Worm (Caenorhabditis elegans): Measurements from ENCODE around the gene ztf-28.

The ztf-28 gene

ce11 chrV:2067985-2068499 is 22.4 kb upstream of the ztf-28 start, which contains the start of gene lbp-9 (continued):
- TF ChIP-seq ceh-28 (tag; optimal IDR thresholded peaks at IDR 0.05) (no peak), lin-39 (tag; optimal IDR thresholded peaks at IDR 0.05) (no peak), mxl-2 (GFP tag; conservative IDR thresholded peaks at IDR 0.05) (no peak), unc-130 (GFP tag; optimal IDR thresholded peaks at IDR 0.05) (no peak), Y48G9A.11 (GFP tag; IDR thresholded peaks at IDR 0.05) (no peak), ama-1 (optimal IDR thresholded peaks at IDR 0.05) (peak; percentile 23), zip-11 (GFP tag; IDR thresholded peaks at IDR 0.05) (no peak), mep-1 (tag; optimal IDR thresholded peaks at IDR 0.05) (peak; percentile 67), Y75B8A.6 (GFP tag; IDR thresholded peaks at IDR 0.05) (no peak)

- peak; percentile 16; the same call in 1 of the 2 replicates for TF ChIP-seq set-16 (GFP tag; IDR thresholded peaks at IDR 0.05)
- no peak for TF ChIP-seq ceh-20 (GFP tag; IDR thresholded peaks at IDR 0.05)
- no peak for TF ChIP-seq T20F7.1 (GFP tag; optimal IDR thresholded peaks at IDR 0.05)
- TF ChIP-seq ceh-44 (GFP tag; IDR thresholded peaks at IDR 0.05): no peak
- peak; percentile 17 for TF ChIP-seq F49E8.2 (tag; optimal IDR thresholded peaks at IDR 0.05; ENCODE audit: borderline replicate concordance)
- TF ChIP-seq ceh-62 (tag; optimal IDR thresholded peaks at IDR 0.05): no peak
- peak; percentile 14; the same call in 1 of the 2 replicates for TF ChIP-seq pha-4 (GFP tag; IDR thresholded peaks at IDR 0.05)
- no peak for TF ChIP-seq pha-4 (tag; optimal IDR thresholded peaks at IDR 0.05)
- no peak for TF ChIP-seq T26A8.4 (GFP tag; IDR thresholded peaks at IDR 0.05)
- TF ChIP-seq dmd-8 (GFP tag; IDR thresholded peaks at IDR 0.05): 0 out of 2 replicates have a peak, but pooled peaks have one; percentile 28
- TF ChIP-seq aha-1 (tag): peak; percentile 67
- TF ChIP-seq lin-38 (GFP tag; IDR thresholded peaks at IDR 0.05): peak; percentile 12; the same call in 1 of the 2 replicates
Observed at ce11 chrV:2068728-2069443, 21.6 kb upstream of the ztf-28 start.

- TF ChIP-seq ceh-44 (GFP tag; IDR thresholded peaks at IDR 0.05) (no peak), ceh-32 (tag; optimal IDR thresholded peaks at IDR 0.05; ENCODE audit: poor library complexity) (no peak), fkh-10 (GFP tag; optimal IDR thresholded peaks at IDR 0.05) (no peak), vab-7 (GFP tag; IDR thresholded peaks at IDR 0.05) (no peak), spr-1 (tag; optimal IDR thresholded peaks at IDR 0.05) (no peak), zfp-3 (GFP tag; conservative IDR thresholded peaks at IDR 0.05) (no peak), mes-2 (tag; optimal IDR thresholded peaks at IDR 0.05; ENCODE audit: poor library complexity, severe bottlenecking) (no peak), lsy-2 (tag; optimal IDR thresholded peaks at IDR 0.05) (no peak), nhr-48 (tag; optimal IDR thresholded peaks at IDR 0.05) (no peak), attf-4 (tag; optimal IDR thresholded peaks at IDR 0.05) (no peak), mdt-29 (GFP tag; IDR thresholded peaks at IDR 0.05) (no peak), nhr-111 (GFP tag; optimal IDR thresholded peaks at IDR 0.05) (no peak), fos-1 (tag; optimal IDR thresholded peaks at IDR 0.05) (no peak), aha-1 (tag) (no peak), zip-2 (tag; optimal IDR thresholded peaks at IDR 0.05) (no peak), snpc-4 (tag; optimal IDR thresholded peaks at IDR 0.05) (no peak), zag-1 (tag; optimal IDR thresholded peaks at IDR 0.05) (no peak), ceh-62 (tag; optimal IDR thresholded peaks at IDR 0.05) (no peak), unc-130 (GFP tag; optimal IDR thresholded peaks at IDR 0.05) (no peak)
Observed at ce11 chrV:2072807-2073206, 17.7 kb upstream of the ztf-28 start, which contains the start of gene Y40B10A.9. Y40B10A.9 (minus strand) TSS chrV:2072907.

ce11 chrV:2076043-2076442 is 14.4 kb upstream of the ztf-28 start:
- TF ChIP-seq fkh-10 (GFP tag; optimal IDR thresholded peaks at IDR 0.05) (no peak), mep-1 (tag; optimal IDR thresholded peaks at IDR 0.05) (no peak), madf-9 (GFP tag; conservative IDR thresholded peaks at IDR 0.05) (no peak), D1046.2 (GFP tag; IDR thresholded peaks at IDR 0.05) (no peak), hlh-30 (tag; optimal IDR thresholded peaks at IDR 0.05; ENCODE audit: insufficient read depth) (peak; percentile 54), Y75B8A.6 (GFP tag; IDR thresholded peaks at IDR 0.05) (no peak), Y5F2A.4 (GFP tag; optimal IDR thresholded peaks at IDR 0.05) (no peak), egl-27 (tag; optimal IDR thresholded peaks at IDR 0.05) (no peak), zip-11 (GFP tag; IDR thresholded peaks at IDR 0.05) (no peak), mes-2 (tag; optimal IDR thresholded peaks at IDR 0.05; ENCODE audit: poor library complexity, severe bottlenecking) (no peak), dmd-6 (GFP tag; IDR thresholded peaks at IDR 0.05) (peak; percentile 20; the same call in 1 of the 2 replicates), zag-1 (tag; optimal IDR thresholded peaks at IDR 0.05) (no peak), ztf-7 (tag; optimal IDR thresholded peaks at IDR 0.05) (no peak), ZK337.2 (GFP tag; IDR thresholded peaks at IDR 0.05) (no peak), dve-1 (tag; optimal IDR thresholded peaks at IDR 0.05; ENCODE audit: insufficient read depth) (no peak)

Data from whole organism, L4 larva.